Worm (Caenorhabditis elegans): ENCODE data around the gene Y9C2UA.1.

The Y9C2UA.1 gene

DNA sequence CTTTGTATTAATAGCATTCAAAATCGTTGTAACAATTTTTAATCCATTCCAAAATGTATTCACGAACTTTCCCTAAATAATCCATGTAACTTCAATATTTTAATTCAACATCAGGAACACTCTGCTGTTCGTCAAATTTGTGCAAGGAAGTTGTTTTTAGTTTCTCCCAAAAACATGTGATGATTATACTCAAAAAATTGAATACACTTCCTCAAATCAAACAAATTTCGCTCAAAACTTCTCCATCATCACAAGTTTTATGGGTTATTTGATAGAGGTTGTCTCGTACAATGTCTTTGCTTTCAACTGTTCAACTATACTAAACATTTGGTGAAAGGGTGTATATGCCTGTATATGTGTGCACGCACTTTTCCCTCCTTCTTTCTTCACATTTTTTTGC lies 14.4 kb upstream of the Y9C2UA.1 start:
- no peak for TF ChIP-seq elt-3 (tag; optimal IDR thresholded peaks at IDR 0.05)
- no peak for TF ChIP-seq xbp-1 (tag; optimal IDR thresholded peaks at IDR 0.05)
- TF ChIP-seq hpl-2 (GFP tag; optimal IDR thresholded peaks at IDR 0.05) = no peak
- TF ChIP-seq fkh-4 (tag; optimal IDR thresholded peaks at IDR 0.05; ENCODE audit: borderline replicate concordance) = no peak
- no peak for TF ChIP-seq ama-1 (optimal IDR thresholded peaks at IDR 0.05)

DNA sequence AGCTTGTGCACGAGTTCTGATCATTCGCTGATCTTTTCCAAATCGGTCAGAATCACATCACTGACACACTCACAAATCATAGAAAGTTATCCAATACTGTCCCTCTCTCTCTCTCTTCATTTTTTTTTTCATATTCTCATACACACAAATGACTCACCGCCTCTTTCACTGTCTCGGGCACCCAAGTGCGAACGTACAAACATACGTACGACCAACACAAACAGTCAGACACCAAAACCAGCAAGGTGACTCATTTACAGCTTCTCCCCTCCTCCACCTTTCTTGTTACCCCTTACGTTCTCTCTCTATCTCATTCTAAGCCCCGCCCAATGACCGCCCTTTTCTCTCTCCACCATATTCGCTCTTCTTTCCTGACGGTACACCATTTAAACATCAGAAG lies 12.5 kb upstream of the Y9C2UA.1 start:
- no peak for TF ChIP-seq nhr-77 (tag; optimal IDR thresholded peaks at IDR 0.05)
- TF ChIP-seq isw-1 (GFP tag; IDR thresholded peaks at IDR 0.05) = no peak
- no peak for TF ChIP-seq ceh-63 (GFP tag; optimal IDR thresholded peaks at IDR 0.05)
- TF ChIP-seq lin-39 (tag; optimal IDR thresholded peaks at IDR 0.05) = no peak
- no peak for TF ChIP-seq nhr-12 (tag; optimal IDR thresholded peaks at IDR 0.05)
- no peak for TF ChIP-seq ztf-4 (tag; optimal IDR thresholded peaks at IDR 0.05)
- TF ChIP-seq swsn-7 (tag; optimal IDR thresholded peaks at IDR 0.05) = no peak

DNA sequence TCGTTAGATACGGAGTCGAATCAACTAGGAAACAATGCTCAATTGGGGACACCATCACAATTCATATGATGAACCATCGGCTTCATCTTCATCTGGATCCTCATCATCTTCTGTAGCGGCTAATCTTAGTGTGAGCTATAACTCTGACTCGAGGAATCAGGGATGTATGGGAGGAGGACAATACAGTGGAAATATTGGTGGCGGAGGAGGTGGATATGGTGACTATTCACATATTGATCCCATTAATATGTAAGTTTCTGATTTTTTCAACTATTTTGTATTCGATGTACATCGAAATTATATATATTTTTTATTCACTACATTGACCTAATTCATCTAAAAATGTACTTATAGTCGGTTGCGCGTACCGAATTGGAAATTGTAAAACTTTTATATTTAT lies 12.1 kb upstream of the Y9C2UA.1 start:
- TF ChIP-seq ceh-82 (tag; optimal IDR thresholded peaks at IDR 0.05) = no peak
- TF ChIP-seq aly-2 (tag; optimal IDR thresholded peaks at IDR 0.05) = no peak
- no peak for TF ChIP-seq tlp-1 (tag; optimal IDR thresholded peaks at IDR 0.05)
- TF ChIP-seq C16A3.4 (tag; optimal IDR thresholded peaks at IDR 0.05) = no peak
- no peak for TF ChIP-seq efl-1 (optimal IDR thresholded peaks at IDR 0.05)
- TF ChIP-seq efl-1 (GFP tag; optimal IDR thresholded peaks at IDR 0.05 in 1 of 2) = peak in 1 of 2 experiments; percentile 20
- no peak for TF ChIP-seq unc-98 (GFP tag; IDR thresholded peaks at IDR 0.05)
- TF ChIP-seq fkh-8 (tag; optimal IDR thresholded peaks at IDR 0.05) = no peak
- no peak for TF ChIP-seq mef-2 (tag; optimal IDR thresholded peaks at IDR 0.05)
- no peak for TF ChIP-seq sup-37 (GFP tag; optimal IDR thresholded peaks at IDR 0.05)

DNA sequence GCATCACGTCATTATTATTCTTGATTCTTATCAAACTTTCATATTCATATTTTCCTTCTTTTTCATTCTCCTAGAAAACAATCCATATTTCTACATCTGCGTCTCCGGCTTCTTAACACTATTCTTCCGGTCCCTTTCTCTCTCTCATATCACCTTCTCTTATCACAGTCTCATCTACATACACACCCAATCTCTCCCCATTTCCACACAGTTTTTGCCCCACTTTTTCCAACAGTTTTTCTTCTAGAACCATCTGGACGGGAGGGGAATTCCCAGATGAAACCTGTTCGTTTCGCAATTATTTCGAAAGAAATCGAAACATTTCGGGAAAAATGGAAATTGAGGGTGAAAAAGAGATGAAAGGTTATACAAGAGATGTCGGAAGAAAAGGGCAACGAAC lies 11.3 kb upstream of the Y9C2UA.1 start:
- TF ChIP-seq nhr-71 (tag; optimal IDR thresholded peaks at IDR 0.05) (peak; percentile 32), lsy-2 (tag; optimal IDR thresholded peaks at IDR 0.05) (peak in 1 of 2 experiments; percentile 36), mef-2 (tag; optimal IDR thresholded peaks at IDR 0.05) (no peak), ama-1 (optimal IDR thresholded peaks at IDR 0.05) (no peak), mdl-1 (tag; optimal IDR thresholded peaks at IDR 0.05) (peak in 1 of 2 experiments; percentile 2), ztf-4 (tag; optimal IDR thresholded peaks at IDR 0.05) (no peak), blmp-1 (tag; optimal IDR thresholded peaks at IDR 0.05) (peak; percentile 98), elt-2 (tag; optimal IDR thresholded peaks at IDR 0.05) (peak; percentile 79), nhr-85 (tag) (peak; percentile 75), unc-86 (tag; optimal IDR thresholded peaks at IDR 0.05) (no peak), nhr-90 (tag; optimal IDR thresholded peaks at IDR 0.05; ENCODE audit: poor library complexity) (peak; percentile 7), skn-1 (tag; optimal IDR thresholded peaks at IDR 0.05) (peak; percentile 80), nhr-77 (tag; optimal IDR thresholded peaks at IDR 0.05) (peak; percentile 27), mep-1 (tag; optimal IDR thresholded peaks at IDR 0.05) (peak; percentile 68), lin-35 (GFP tag; optimal IDR thresholded peaks at IDR 0.05) (peak in 1 of 2 experiments; percentile 57), C16A3.4 (tag; optimal IDR thresholded peaks at IDR 0.05) (peak; percentile 5), elt-3 (tag; optimal IDR thresholded peaks at IDR 0.05) (peak in 4 of 6 experiments; percentile 15 to 93 (median 91)), dsc-1 (tag; optimal IDR thresholded peaks at IDR 0.05) (no peak), efl-1 (optimal IDR thresholded peaks at IDR 0.05) (peak in 1 of 2 experiments; percentile 25), efl-1 (GFP tag; optimal IDR thresholded peaks at IDR 0.05 in 1 of 2) (peak in 1 of 2 experiments; percentile 0), nhr-20 (tag; optimal IDR thresholded peaks at IDR 0.05) (peak; percentile 39), lin-14 (GFP tag; optimal IDR thresholded peaks at IDR 0.05) (peak; percentile 48), ceh-82 (tag; optimal IDR thresholded peaks at IDR 0.05) (peak in 1 of 3 experiments; percentile 22), snu-23 (GFP tag; optimal IDR thresholded peaks at IDR 0.05) (peak; percentile 19), grh-1 (GFP tag; IDR thresholded peaks at IDR 0.05) (peak; percentile 50)
